Worm (Caenorhabditis elegans) whole organism, mixed stage, embryonic: ENCODE data around the gene srx-82.

Source experiments
- elt-1 ChIP-seq: sonication (generic microtip); optimal IDR thresholded peaks from 2 replicates; lab custom pipeline; 2017; ENCODE audit warnings: missing genetic modification characterization, mild to moderate bottlenecking, missing compliant biosample characterization, antibody characterized with exemption, moderate library complexity, borderline replicate concordance; ENCODE audit not compliant: insufficient read depth
- lsy-2 ChIP-seq: fragments of 150-350 bp; optimal IDR thresholded peaks from 2 replicates; lab custom pipeline; 2014; ENCODE audit warnings: missing biosample characterization, missing genetic modification characterization
- mab-5 ChIP-seq: fragments of 150-350 bp; optimal IDR thresholded peaks from 2 replicates; lab custom pipeline; 2014; ENCODE audit warnings: missing biosample characterization, missing genetic modification characterization
- mep-1 ChIP-seq: fragments of 150-350 bp; optimal IDR thresholded peaks from 2 replicates; lab custom pipeline; 2017; ENCODE audit warnings: missing biosample characterization, missing genetic modification reagents, missing genetic modification characterization, inconsistent platforms
- nhr-237 ChIP-seq: fragments of 150-350 bp; optimal IDR thresholded peaks from 2 replicates; lab custom pipeline; 2014; ENCODE audit warnings: missing biosample characterization, missing genetic modification characterization
- pha-4 ChIP-seq: fragments of 150-350 bp; optimal IDR thresholded peaks from 2 replicates; lab custom pipeline; 2018; ENCODE audit warnings: missing biosample characterization, missing genetic modification reagents, missing genetic modification characterization
- snpc-4 ChIP-seq: fragments of 150-350 bp; optimal IDR thresholded peaks from 2 replicates; lab custom pipeline; 2014; ENCODE audit warnings: missing biosample characterization, missing genetic modification characterization
- unc-62 ChIP-seq: fragments of 150-350 bp; optimal IDR thresholded peaks from 2 replicates; lab custom pipeline; 2014; ENCODE audit warnings: missing biosample characterization, missing genetic modification reagents, missing genetic modification characterization

- TF ChIP-seq nhr-237 (tag; lab: Kevin White, UChicago) (no peak), mab-5 (tag; lab: Kevin White, UChicago) (no peak), mep-1 (tag; lab: Kevin White, UChicago) (no peak), snpc-4 (tag; lab: Kevin White, UChicago) (no peak), unc-62 (GFP tag; lab: Kevin White, UChicago) (no peak), pha-4 (tag; lab: Kevin White, UChicago) (no peak), elt-1 (no peak), lsy-2 (no peak)
Observed at ce11 chrV:11613007-11613406, 23.5 kb downstream of the srx-82 start, which contains the start of gene tag-290.
